Worm (Caenorhabditis elegans) whole organism, young adult: Measurements from ENCODE around the gene T08A9.13.
A peak's percentile ranks its signal among the peaks of the same experiment; 100 is the strongest.

Source experiments
- B0019.2 ChIP-seq: fragments of 200-800 bp; sonication (Bioruptor generic); conservative IDR thresholded peaks from 2 replicates; pipeline ENCODE4 v1.3.6; 2022; ENCODE audit warnings: missing genetic modification reagents, missing genetic modification characterization, missing compliant biosample characterization
- B0261.1 ChIP-seq: sonication (generic microtip); optimal IDR thresholded peaks from 2 replicates; lab custom pipeline; 2016; ENCODE audit warnings: mild to moderate bottlenecking, missing genetic modification characterization, moderate library complexity, missing compliant biosample characterization
- B0336.3 ChIP-seq: fragments of 200-800 bp; sonication (Bioruptor generic); IDR thresholded peaks from 2 replicates; pipeline ENCODE4 v1.3.6; 2022; ENCODE audit warnings: missing genetic modification characterization, missing compliant biosample characterization
- F10E7.11 ChIP-seq: sonication (generic microtip); optimal IDR thresholded peaks from 2 replicates; lab custom pipeline; 2017; ENCODE audit warnings: mild to moderate bottlenecking, missing genetic modification characterization, moderate library complexity, missing compliant biosample characterization
- F23B12.7 ChIP-seq: sonication (generic microtip); optimal IDR thresholded peaks from 2 replicates; lab custom pipeline; 2017; ENCODE audit warnings: missing genetic modification characterization, mild to moderate bottlenecking, missing compliant biosample characterization, antibody characterized with exemption, moderate library complexity; ENCODE audit not compliant: insufficient read depth
- F49E8.2 ChIP-seq: sonication (generic microtip); optimal IDR thresholded peaks from 3 replicates; lab custom pipeline; 2017; ENCODE audit warnings: missing genetic modification characterization, mild to moderate bottlenecking, missing compliant biosample characterization, antibody characterized with exemption, moderate library complexity; ENCODE audit not compliant: insufficient read depth
- F52B5.7 ChIP-seq: sonication (generic microtip); optimal IDR thresholded peaks from 2 replicates; lab custom pipeline; 2016; ENCODE audit warnings: mild to moderate bottlenecking, missing genetic modification characterization, missing compliant biosample characterization
- Y53F4B.3 ChIP-seq: fragments of 200-800 bp; sonication (Bioruptor generic); IDR thresholded peaks from 2 replicates; pipeline ENCODE4 v1.3.6; 2022; ENCODE audit warnings: missing genetic modification reagents, missing genetic modification characterization, missing compliant biosample characterization
- Y53G8AR.9 ChIP-seq: fragments of 200-800 bp; sonication (Bioruptor generic); conservative IDR thresholded peaks from 2 replicates; pipeline ENCODE4 v1.3.6; 2022; ENCODE audit warnings: missing genetic modification reagents, missing genetic modification characterization, missing compliant biosample characterization
- ZK185.1 ChIP-seq: sonication (generic microtip); optimal IDR thresholded peaks from 2 replicates; lab custom pipeline; 2016; ENCODE audit warnings: mild to moderate bottlenecking, missing genetic modification characterization, missing compliant biosample characterization; ENCODE audit not compliant: poor library complexity, severe bottlenecking
- aptf-2 ChIP-seq: fragments of 200-800 bp; sonication (Bioruptor generic); conservative IDR thresholded peaks from 2 replicates; pipeline ENCODE4 v1.3.6; 2022; ENCODE audit warnings: missing genetic modification reagents, missing genetic modification characterization, missing compliant biosample characterization
- atf-7 ChIP-seq: sonication (generic microtip); optimal IDR thresholded peaks from 2 replicates; lab custom pipeline; 2017; ENCODE audit warnings: mild to moderate bottlenecking, missing genetic modification characterization, missing compliant biosample characterization
- ccch-3 ChIP-seq: fragments of 200-800 bp; sonication (Bioruptor generic); optimal IDR thresholded peaks from 2 replicates; lab custom pipeline; 2018; ENCODE audit warnings: mild to moderate bottlenecking, missing genetic modification characterization, missing compliant biosample characterization
- cebp-1 ChIP-seq, 2 experiments: fragments of 200-800 bp in 1 of 2; sonication (Bioruptor generic) in 1 of 2; sonication (generic microtip) in 1 of 2; IDR thresholded peaks in 1 of 2; optimal IDR thresholded peaks in 1 of 2; 2 replicates each; pipeline versions ENCODE4 v1.3.6 to Lab custom; 2017 to 2022; ENCODE audit warnings: missing compliant biosample characterization in 2 of 2, missing genetic modification characterization in 2 of 2, mild to moderate bottlenecking in 1 of 2, missing genetic modification reagents in 1 of 2, moderate library complexity in 1 of 2
- cebp-2 ChIP-seq: fragments of 200-800 bp; sonication (Bioruptor generic); IDR thresholded peaks from 2 replicates; pipeline ENCODE4 v1.3.6; 2022; ENCODE audit warnings: missing genetic modification characterization, missing compliant biosample characterization
- ceh-91 ChIP-seq: fragments of 200-800 bp; sonication (Bioruptor generic); IDR thresholded peaks from 2 replicates; pipeline ENCODE4 v1.3.6; 2022; ENCODE audit warnings: missing genetic modification reagents, missing genetic modification characterization, missing compliant biosample characterization
- egl-44 ChIP-seq: fragments of 200-800 bp; sonication (Bioruptor generic); IDR thresholded peaks from 2 replicates; pipeline ENCODE4 v1.3.6; 2022; ENCODE audit warnings: missing genetic modification reagents, missing genetic modification characterization, missing compliant biosample characterization
- ekl-4 ChIP-seq: fragments of 200-800 bp; sonication (Bioruptor generic); IDR thresholded peaks from 2 replicates; pipeline ENCODE4 v1.3.6; 2022; ENCODE audit warnings: missing genetic modification reagents, missing genetic modification characterization, missing compliant biosample characterization
- ets-4 ChIP-seq: fragments of 200-800 bp; sonication (Bioruptor generic); optimal IDR thresholded peaks from 2 replicates; lab custom pipeline; 2018; ENCODE audit warnings: mild to moderate bottlenecking, missing genetic modification characterization, missing compliant biosample characterization
- hlh-12 ChIP-seq: sonication (generic microtip); optimal IDR thresholded peaks from 2 replicates; lab custom pipeline; 2016; ENCODE audit warnings: missing genetic modification characterization, missing compliant biosample characterization
- hmg-1.2 ChIP-seq: fragments of 200-800 bp; sonication (Bioruptor generic); IDR thresholded peaks from 2 replicates; pipeline ENCODE4 v1.3.6; 2022; ENCODE audit warnings: missing genetic modification reagents, missing genetic modification characterization, missing compliant biosample characterization
- let-526 ChIP-seq: fragments of 200-800 bp; sonication (Bioruptor generic); IDR thresholded peaks from 2 replicates; pipeline ENCODE4 v1.3.6; 2022; ENCODE audit warnings: missing genetic modification reagents, missing genetic modification characterization, missing compliant biosample characterization
- lin-54 ChIP-seq: fragments of 200-800 bp; sonication (Bioruptor generic); optimal IDR thresholded peaks from 2 replicates; lab custom pipeline; 2018; ENCODE audit warnings: mild to moderate bottlenecking, missing genetic modification characterization, missing compliant biosample characterization
- madf-6 ChIP-seq: fragments of 200-800 bp; sonication (Bioruptor generic); IDR thresholded peaks from 2 replicates; pipeline ENCODE4 v1.3.6; 2022; ENCODE audit warnings: missing genetic modification reagents, missing genetic modification characterization, missing compliant biosample characterization
- mcd-1 ChIP-seq: fragments of 200-800 bp; sonication (Bioruptor generic); IDR thresholded peaks from 2 replicates; pipeline ENCODE4 v1.3.6; 2022; ENCODE audit warnings: missing genetic modification reagents, missing genetic modification characterization, missing compliant biosample characterization
- nfyb-1 ChIP-seq: fragments of 200-800 bp; sonication (Bioruptor generic); IDR thresholded peaks from 2 replicates; pipeline ENCODE4 v1.3.6; 2022; ENCODE audit warnings: missing genetic modification reagents, missing genetic modification characterization, missing compliant biosample characterization
- nhr-80 ChIP-seq: sonication (generic microtip); optimal IDR thresholded peaks from 2 replicates; lab custom pipeline; 2016; ENCODE audit warnings: missing genetic modification characterization, missing compliant biosample characterization
- nhr-90 ChIP-seq: sonication (generic microtip); optimal IDR thresholded peaks from 2 replicates; lab custom pipeline; 2016; ENCODE audit warnings: missing genotype, mild to moderate bottlenecking, missing genetic modification characterization, missing compliant biosample characterization
- pha-4 ChIP-seq: fragments of 150-350 bp; sonication (generic microtip); optimal IDR thresholded peaks from 2 replicates; lab custom pipeline; 2014; ENCODE audit warnings: missing biosample characterization, missing genetic modification reagents, missing genetic modification characterization
- repo-1 ChIP-seq: sonication (generic microtip); optimal IDR thresholded peaks from 2 replicates; lab custom pipeline; 2017; ENCODE audit warnings: mild to moderate bottlenecking, missing genetic modification characterization, missing compliant biosample characterization
- sdz-38 ChIP-seq: sonication (generic microtip); optimal IDR thresholded peaks from 2 replicates; lab custom pipeline; 2016; ENCODE audit warnings: missing genotype, missing genetic modification characterization, missing compliant biosample characterization
- tbp1 ChIP-seq: fragments of 200-800 bp; sonication (Bioruptor generic); optimal IDR thresholded peaks from 2 replicates; lab custom pipeline; 2018; ENCODE audit warnings: mild to moderate bottlenecking, missing genetic modification characterization, missing compliant biosample characterization
- ztf-18 ChIP-seq: sonication (generic microtip); optimal IDR thresholded peaks from 2 replicates; lab custom pipeline; 2016; ENCODE audit warnings: missing genotype, mild to moderate bottlenecking, missing genetic modification characterization, missing compliant biosample characterization

T08A9.13 gene

ce11 chrX:7316485-7317391 is 5.5 kb downstream of the T08A9.13 start, which contains the start of the genes spp-2 and spp-6:
Gene spp-2 (minus strand): TSS chrX:7316818.
Gene spp-6 (plus strand): TSS chrX:7317341.
- TF ChIP-seq nhr-80 (tag; lab: Kevin White, UChicago) (peak; percentile 74), ceh-91 (no peak), egl-44 (0 out of 2 replicates have a peak, but pooled peaks have one; percentile 21), Y53G8AR.9 (peak; percentile 79), hmg-1.2 (GFP tag; lab: Robert Waterston, UW) (0 out of 2 replicates have a peak, but pooled peaks have one; percentile 6), F10E7.11 (tag; lab: Kevin White, UChicago) (no peak), ccch-3 (no peak), atf-7 (tag; lab: Kevin White, UChicago) (peak; percentile 49), ZK185.1 (peak; percentile 3), cebp-1 (GFP tag; IDR thresholded peaks at IDR 0.05; lab: Robert Waterston, UW) (no peak), cebp-1 (tag; optimal IDR thresholded peaks at IDR 0.05; lab: Kevin White, UChicago) (peak; percentile 24), aptf-2 (GFP tag; lab: Robert Waterston, UW) (no peak), pha-4 (no peak), cebp-2 (0 out of 2 replicates have a peak, but pooled peaks have one; percentile 24), lin-54 (peak; percentile 24), mcd-1 (GFP tag; lab: Robert Waterston, UW) (0 out of 2 replicates have a peak, but pooled peaks have one; percentile 16), F23B12.7 (tag; lab: Kevin White, UChicago) (no peak), ekl-4 (GFP tag; lab: Robert Waterston, UW) (no peak), nfyb-1 (GFP tag; lab: Robert Waterston, UW) (peak; percentile 80), B0336.3 (peak; percentile 35; the same call in 1 of the 2 replicates)

- peak; percentile 65 for TF ChIP-seq ets-4 (GFP tag; lab: Kevin White, UChicago)
- TF ChIP-seq Y53F4B.3 (GFP tag; lab: Robert Waterston, UW) = no peak
- peak; percentile 20 for TF ChIP-seq atf-7 (tag; lab: Kevin White, UChicago)
- 0 out of 2 replicates have a peak, but pooled peaks have one; percentile 56 for TF ChIP-seq nfyb-1 (GFP tag; lab: Robert Waterston, UW)
- TF ChIP-seq madf-6 = 0 out of 2 replicates have a peak, but pooled peaks have one; percentile 5
- peak; percentile 82 for TF ChIP-seq nhr-80 (tag; lab: Kevin White, UChicago)
- no peak for TF ChIP-seq B0019.2 (GFP tag; lab: Robert Waterston, UW)
- TF ChIP-seq cebp-1 (GFP tag; IDR thresholded peaks at IDR 0.05; lab: Robert Waterston, UW) = no peak
- TF ChIP-seq cebp-1 (tag; optimal IDR thresholded peaks at IDR 0.05; lab: Kevin White, UChicago) = peak; percentile 40
- TF ChIP-seq, all 124 proteins: peak for 6
Observed at ce11 chrX:7315329-7315728, 6.9 kb downstream of the T08A9.13 start, which contains the start of gene spp-3. Gene spp-3 (minus strand): TSS chrX:7315353.

- TF ChIP-seq B0336.3 (0 out of 2 replicates have a peak, but pooled peaks have one; percentile 15), B0261.1 (no peak), F52B5.7 (tag; lab: Kevin White, UChicago) (no peak), tbp1 (GFP tag; lab: Kevin White, UChicago) (peak; percentile 3), sdz-38 (tag; lab: Kevin White, UChicago) (no peak), nhr-80 (tag; lab: Kevin White, UChicago) (peak; percentile 21), repo-1 (peak; percentile 27), let-526 (GFP tag; lab: Robert Waterston, UW) (no peak)
Observed at ce11 chrX:7314564-7314963, 7.7 kb downstream of the T08A9.13 start.

- TF ChIP-seq nhr-90 (no peak), hlh-12 (tag; lab: Kevin White, UChicago) (no peak), ztf-18 (tag; lab: Kevin White, UChicago) (no peak), F49E8.2 (tag; lab: Kevin White, UChicago) (no peak)
Observed at ce11 chrX:7313236-7313635, 9.0 kb downstream of the T08A9.13 start.
